Comparison of ENCODE assay signal across 3 fruit fly cellular contexts in genomic region chr2L:9562713-9563112, dm6.
TF ChIP-seq lines count a peak whose summit lies in the region.

No protein-coding gene starts in this region.

- no peak for TF ChIP-seq CTCF in whole organism, embryonic (GFP tag; optimal IDR thresholded peaks at IDR 0.05; lab: Kevin White, UChicago)

TF ChIP-seq in whole organism, embryonic, 481 proteins besides CTCF, POLR2A, EP300 and RAD21 (continues in another document):
- TF ChIP-seq CG31441 (GFP tag; IDR thresholded peaks at IDR 0.05; lab: Robert Waterston, UW) (no peak), az2 (GFP tag; optimal IDR thresholded peaks at IDR 0.05; lab: Kevin White, UChicago) (no peak), CG10462 (GFP tag; optimal IDR thresholded peaks at IDR 0.05; lab: Kevin White, UChicago) (no peak), Dek (tag; optimal IDR thresholded peaks at IDR 0.05; lab: Kevin White, UChicago) (no peak), CG4360 (GFP tag; IDR thresholded peaks at IDR 0.05; lab: Robert Waterston, UW) (no peak), grn (GFP tag; optimal IDR thresholded peaks at IDR 0.05; lab: Kevin White, UChicago) (no peak), Meics (GFP tag; optimal IDR thresholded peaks at IDR 0.05; lab: Kevin White, UChicago) (no peak), Hr51 (GFP tag; optimal IDR thresholded peaks at IDR 0.05; lab: Kevin White, UChicago) (peak in 1 of 2 experiments; percentile 1), dmrt99B (tag; optimal IDR thresholded peaks at IDR 0.05; lab: Kevin White, UChicago) (peak; percentile 8), bbx (GFP tag; IDR thresholded peaks at IDR 0.05; lab: Robert Waterston, UW; ENCODE audit: partially characterized antibody) (no peak), CG1647 (GFP tag; optimal IDR thresholded peaks at IDR 0.05; lab: Kevin White, UChicago) (no peak), pum (GFP tag; optimal IDR thresholded peaks at IDR 0.05; lab: Kevin White, UChicago) (no peak), CG4617 (GFP tag; optimal IDR thresholded peaks at IDR 0.05; lab: Kevin White, UChicago; ENCODE audit: borderline replicate concordance) (no peak), CG17186 (GFP tag; optimal IDR thresholded peaks at IDR 0.05; lab: Kevin White, UChicago) (no peak), dysf (GFP tag; IDR thresholded peaks at IDR 0.05; lab: Robert Waterston, UW) (peak; percentile 33; the same call in 1 of the 3 replicates), CG34422 (GFP tag; IDR thresholded peaks at IDR 0.05; lab: Robert Waterston, UW) (no peak), dmrt11E (tag; optimal IDR thresholded peaks at IDR 0.05; lab: Kevin White, UChicago) (no peak), CG8924 (tag; optimal IDR thresholded peaks at IDR 0.05; lab: Kevin White, UChicago) (no peak), CG7556 (GFP tag; optimal IDR thresholded peaks at IDR 0.05; lab: Kevin White, UChicago) (peak; percentile 17), ham (GFP tag; IDR thresholded peaks at IDR 0.05; lab: Robert Waterston, UW) (no peak), odd (GFP tag; optimal IDR thresholded peaks at IDR 0.05; lab: Kevin White, UChicago) (no peak), CG9215 (GFP tag; IDR thresholded peaks at IDR 0.05; lab: Robert Waterston, UW) (0 out of 2 replicates have a peak, but pooled peaks have one; percentile 16), CG11504 (tag; optimal IDR thresholded peaks at IDR 0.05; lab: Kevin White, UChicago) (peak; percentile 19), Lhr (GFP tag; optimal IDR thresholded peaks at IDR 0.05; lab: Kevin White, UChicago) (no peak), CG11723 (GFP tag; optimal IDR thresholded peaks at IDR 0.05; lab: Kevin White, UChicago) (no peak), CG13894 (tag; optimal IDR thresholded peaks at IDR 0.05; lab: Kevin White, UChicago) (peak; percentile 11), vnd (GFP tag; IDR thresholded peaks at IDR 0.05; lab: Robert Waterston, UW; ENCODE audit: partially characterized antibody) (no peak), Hey (tag; optimal IDR thresholded peaks at IDR 0.05; lab: Kevin White, UChicago) (no peak), lab (GFP tag; optimal IDR thresholded peaks at IDR 0.05; lab: Kevin White, UChicago) (peak; percentile 35), CG8478 (optimal IDR thresholded peaks at IDR 0.05; lab: Kevin White, UChicago) (no peak)

TF ChIP-seq in whole organism, prepupa, 60 proteins besides CTCF, POLR2A, EP300 and RAD21:
- no peak for TF ChIP-seq CG6808 (GFP tag; optimal IDR thresholded peaks at IDR 0.05; lab: Kevin White, UChicago)
- TF ChIP-seq CG1621 (tag; optimal IDR thresholded peaks at IDR 0.05; lab: Kevin White, UChicago), result no peak
- no peak for TF ChIP-seq CG10669 (GFP tag; optimal IDR thresholded peaks at IDR 0.05; lab: Kevin White, UChicago)
- peak; percentile 66 for TF ChIP-seq Eip78C (GFP tag; lab: Kevin White, UChicago)
- no peak for TF ChIP-seq Hr4 (GFP tag; optimal IDR thresholded peaks at IDR 0.05; lab: Kevin White, UChicago)
- 0 out of 3 replicates have a peak, but pooled peaks have one; percentile 21 for TF ChIP-seq CG8119 (GFP tag; IDR thresholded peaks at IDR 0.05; lab: Robert Waterston, UW)
- TF ChIP-seq Ets21C (GFP tag; optimal IDR thresholded peaks at IDR 0.05; lab: Kevin White, UChicago), result no peak
- TF ChIP-seq achi (GFP tag; optimal IDR thresholded peaks at IDR 0.05; lab: Kevin White, UChicago), result peak; percentile 13
- TF ChIP-seq CG6276 (GFP tag; optimal IDR thresholded peaks at IDR 0.05; lab: Kevin White, UChicago), result no peak

TF ChIP-seq in whole organism, pupa, 21 proteins besides CTCF, POLR2A, EP300 and RAD21:
- peak; percentile 8 for TF ChIP-seq CG8159 (tag; optimal IDR thresholded peaks at IDR 0.05; lab: Kevin White, UChicago)
- TF ChIP-seq CG12605 (GFP tag; IDR thresholded peaks at IDR 0.05; lab: Robert Waterston, UW), result no peak
